Worm (Caenorhabditis elegans) whole organism, L4/young adult: ENCODE results near the gene C15B12.2.

Experiments used
- W03F9.2 ChIP-seq: fragments of 150-350 bp; optimal IDR thresholded peaks from 2 replicates; lab custom pipeline; 2014; ENCODE audit warnings: missing biosample characterization, missing genetic modification characterization
- dao-5 ChIP-seq: sonication (generic microtip); optimal IDR thresholded peaks from 2 replicates; lab custom pipeline; 2016; ENCODE audit warnings: missing genotype, missing genetic modification characterization, moderate library complexity, missing compliant biosample characterization
- him-1 ChIP-seq: sonication (generic microtip); optimal IDR thresholded peaks from 2 replicates; lab custom pipeline; 2016; ENCODE audit warnings: missing genotype, missing genetic modification reagents, missing genetic modification characterization, missing compliant biosample characterization

The C15B12.2 gene

ce11 chrX:6446564-6446963, 16.6 kb upstream of the C15B12.2 start, which contains the start of gene asp-14:
asp-14 (minus strand) TSS chrX:6446664.
- TF ChIP-seq him-1 (tag; lab: Kevin White, UChicago) (no peak), W03F9.2 (tag; lab: Kevin White, UChicago) (no peak), dao-5 (no peak)

DNA sequence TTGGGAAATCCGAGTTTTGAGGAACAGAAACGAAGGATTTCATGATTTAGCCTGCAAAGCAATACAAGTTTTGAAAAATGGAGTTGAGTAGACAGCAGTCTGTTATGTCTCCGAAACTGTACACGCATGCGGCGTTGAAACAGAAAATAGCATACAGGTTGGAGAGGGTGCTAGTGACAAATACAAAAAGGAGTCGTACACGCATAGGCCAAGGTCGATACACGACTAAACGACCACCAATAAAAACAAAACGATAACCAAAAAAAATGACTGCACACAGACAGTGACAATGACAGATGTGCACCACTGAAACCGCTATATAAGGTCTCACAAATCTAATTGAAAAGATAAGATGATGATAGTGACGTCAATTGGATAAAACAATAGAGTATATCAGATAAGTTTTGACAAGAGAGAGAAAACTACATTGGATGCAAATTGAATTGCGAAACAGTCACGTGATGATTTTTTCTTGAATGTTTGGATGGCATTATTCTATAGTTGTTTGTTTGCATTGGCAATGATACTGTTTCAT, 14.3 kb upstream of the C15B12.2 start, which contains the start of gene fah-1:
TSS of gene fah-1 (minus strand) at position 51 of the 535 bp plus-strand sequence.
- TF ChIP-seq him-1 (tag; lab: Kevin White, UChicago) = no peak
- no peak for TF ChIP-seq dao-5
- no peak for TF ChIP-seq W03F9.2 (tag; lab: Kevin White, UChicago)

- TF ChIP-seq W03F9.2 (tag; lab: Kevin White, UChicago) (no peak), him-1 (tag; lab: Kevin White, UChicago) (no peak), dao-5 (no peak)
These were observed 12.2 kb upstream of the C15B12.2 start, which contains the start of the genes grl-6 and K10C2.6 for ce11 chrX:6450839-6451491. grl-6 (minus strand) TSS chrX:6450939. K10C2.6 (plus strand) TSS chrX:6451441.

- TF ChIP-seq him-1 (tag; lab: Kevin White, UChicago) (no peak), W03F9.2 (tag; lab: Kevin White, UChicago) (no peak), dao-5 (no peak)
These were observed 8.1 kb upstream of the C15B12.2 start, which contains the start of gene nas-33 for ce11 chrX:6455157-6455556. nas-33 (minus strand) TSS chrX:6455257.

- TF ChIP-seq dao-5 (no peak), W03F9.2 (tag; lab: Kevin White, UChicago) (no peak)
These were observed 6.6 kb upstream of the C15B12.2 start, which contains the start of gene pept-1 for ce11 chrX:6456567-6456966. pept-1 (plus strand) TSS chrX:6456872.

DNA sequence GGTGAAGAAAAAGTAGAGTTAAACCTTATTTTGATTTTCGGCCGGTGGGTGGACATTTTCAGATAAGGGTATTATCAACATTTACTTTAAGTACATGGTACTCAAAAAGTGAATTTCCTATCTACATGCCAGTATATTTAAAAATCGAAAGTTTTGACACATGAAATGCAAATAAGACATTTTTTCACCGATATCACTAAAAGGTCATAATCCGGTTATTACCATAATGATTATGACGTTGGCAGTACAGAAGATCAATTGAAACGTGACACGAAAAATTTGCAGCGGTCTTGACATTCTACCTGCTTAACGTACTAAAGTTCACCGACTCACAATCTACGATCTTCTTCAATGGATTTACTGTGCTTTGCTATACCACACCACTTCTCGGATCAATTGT, 5.2 kb upstream of the C15B12.2 start:
- TF ChIP-seq dao-5 (no peak), him-1 (tag; lab: Kevin White, UChicago) (no peak), W03F9.2 (tag; lab: Kevin White, UChicago) (no peak)

- TF ChIP-seq dao-5 (no peak), W03F9.2 (tag; lab: Kevin White, UChicago) (no peak), him-1 (tag; lab: Kevin White, UChicago) (no peak)
These were observed 4.7 kb upstream of the C15B12.2 start for ce11 chrX:6458467-6458866.

ce11 chrX:6460123-6460522, 3.1 kb upstream of the C15B12.2 start:
- no peak for TF ChIP-seq dao-5
- no peak for TF ChIP-seq him-1 (tag; lab: Kevin White, UChicago)

ce11 chrX:6461729-6462128, 1.5 kb upstream of the C15B12.2 start, which contains the start of gene K04E7.1:
K04E7.1 (plus strand) TSS chrX:6462029.
- no peak for TF ChIP-seq dao-5
- TF ChIP-seq W03F9.2 (tag; lab: Kevin White, UChicago) = no peak
- no peak for TF ChIP-seq him-1 (tag; lab: Kevin White, UChicago)

ce11 chrX:6462479-6462878, 733 bp upstream of the C15B12.2 start:
- TF ChIP-seq dao-5 = no peak

DNA sequence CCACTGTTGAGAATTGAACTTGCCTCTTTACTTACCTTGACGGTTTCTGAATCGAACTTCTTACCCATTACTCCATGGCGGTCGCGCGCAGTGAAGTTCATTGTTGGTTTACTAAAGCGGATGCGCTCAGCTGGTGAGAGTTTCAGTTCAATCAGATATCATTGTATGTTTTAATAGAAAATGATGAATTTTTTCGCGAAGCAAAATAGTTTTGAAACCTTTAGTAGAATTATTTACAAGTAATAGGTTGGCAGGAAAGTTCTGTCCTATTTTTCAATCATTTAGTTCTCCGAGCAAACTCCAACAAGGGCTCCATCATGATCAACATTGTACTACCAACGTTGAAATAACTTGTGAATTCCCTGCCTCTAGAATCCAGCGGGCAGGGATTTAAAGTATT, 4.2 kb downstream of the C15B12.2 start, which contains the start of gene C15B12.3:
TSS of gene C15B12.3 (minus strand) at position 101 of the 400 bp plus-strand sequence.
- no peak for TF ChIP-seq him-1 (tag; lab: Kevin White, UChicago)
- TF ChIP-seq dao-5 = no peak
- TF ChIP-seq W03F9.2 (tag; lab: Kevin White, UChicago) = no peak

DNA sequence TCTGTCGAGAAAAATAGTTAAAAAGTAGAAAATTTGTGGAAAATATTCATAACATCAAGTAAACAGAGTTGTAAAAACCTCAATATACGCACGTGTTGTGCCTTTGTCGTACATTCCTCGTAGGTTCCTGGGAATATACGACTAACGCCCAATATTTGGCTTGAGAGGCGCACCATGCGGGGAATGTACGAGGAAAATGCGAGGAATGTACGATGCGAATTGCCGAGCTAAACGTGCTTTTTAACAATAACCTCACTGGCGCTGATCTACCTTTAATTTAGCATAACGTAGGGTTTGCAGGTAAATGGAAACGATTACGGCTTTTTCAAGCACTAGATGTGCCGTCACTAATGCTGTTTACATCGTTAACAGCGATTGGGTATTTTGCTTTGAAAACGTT, 5.3 kb downstream of the C15B12.2 start, which contains the start of gene C15B12.9:
TSS of gene C15B12.9 (plus strand) at position 301 of the 400 bp plus-strand sequence.
- TF ChIP-seq W03F9.2 (tag; lab: Kevin White, UChicago) (no peak), him-1 (tag; lab: Kevin White, UChicago) (no peak), dao-5 (no peak)

DNA sequence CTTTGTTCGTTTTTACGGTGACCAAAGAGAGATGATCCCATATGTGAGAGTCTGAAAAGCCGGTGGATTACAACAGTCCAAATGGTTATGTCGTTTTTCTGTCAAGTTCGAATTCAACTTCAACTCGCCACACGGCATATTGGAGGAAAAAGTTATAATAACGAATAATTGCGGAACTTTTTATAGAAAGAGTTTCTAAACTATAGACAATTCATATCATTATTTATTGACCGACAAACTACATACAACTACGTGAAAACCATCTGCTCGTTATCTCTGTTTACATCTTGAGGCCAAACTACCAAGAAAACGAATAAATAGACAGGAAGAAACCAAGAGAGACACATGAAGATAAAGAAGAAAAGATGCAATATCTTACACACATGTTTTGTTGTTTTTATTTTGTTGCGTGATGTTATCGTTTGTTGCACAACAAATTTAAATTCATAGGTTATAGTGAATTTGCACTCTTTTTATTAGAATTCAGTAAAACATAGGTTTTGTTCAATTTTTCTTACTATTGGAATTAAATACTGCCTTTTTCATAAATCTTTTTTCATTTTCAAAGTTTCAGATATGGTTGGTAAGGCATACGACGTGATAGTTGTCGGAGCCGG, 10.6 kb downstream of the C15B12.2 start, which contains the start of the genes C15B12.4 and C15B12.8:
TSS of gene C15B12.4 (minus strand) at position 51 of the 617 bp plus-strand sequence.
TSS of gene C15B12.8 (plus strand) at position 567 of the 617 bp plus-strand sequence.
- no peak for TF ChIP-seq him-1 (tag; lab: Kevin White, UChicago)
- TF ChIP-seq W03F9.2 (tag; lab: Kevin White, UChicago) = no peak
- TF ChIP-seq dao-5 = no peak

DNA sequence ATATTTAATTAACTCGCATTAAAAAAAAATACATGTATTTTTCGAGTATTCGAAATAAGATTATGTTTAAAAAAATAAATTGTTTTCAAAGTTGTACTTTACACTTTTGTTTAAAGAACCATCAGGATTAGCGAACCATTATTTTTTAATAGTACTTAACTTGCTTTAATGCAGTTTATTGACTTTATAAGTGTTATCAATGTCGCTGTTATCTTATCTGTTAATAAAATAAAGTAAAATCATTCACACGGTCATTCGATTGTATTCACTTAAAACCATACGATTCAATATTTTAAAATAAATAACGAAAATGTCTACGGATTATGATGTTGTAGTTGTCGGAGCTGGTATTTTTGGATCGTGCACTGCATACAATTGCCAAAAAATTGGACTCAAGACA, 13.3 kb downstream of the C15B12.2 start, which contains the start of gene C15B12.1:
TSS of gene C15B12.1 (plus strand) at position 271 of the 400 bp plus-strand sequence.
- TF ChIP-seq him-1 (tag; lab: Kevin White, UChicago) = no peak
- TF ChIP-seq dao-5 = no peak
- no peak for TF ChIP-seq W03F9.2 (tag; lab: Kevin White, UChicago)
